Worm (Caenorhabditis elegans) whole organism, L4 larva: Measurements from ENCODE around the gene W01C8.1.

Experiments
- D1046.2 ChIP-seq: fragments of 200-800 bp; sonication (Bioruptor generic); IDR thresholded peaks from 2 replicates; pipeline ENCODE4 v1.3.6; 2022; ENCODE audit warnings: missing genetic modification characterization, missing compliant biosample characterization
- F26F4.8 ChIP-seq: fragments of 200-800 bp; sonication (Bioruptor generic); conservative IDR thresholded peaks from 2 replicates; pipeline ENCODE4 v1.3.6; 2022; ENCODE audit warnings: missing genetic modification characterization, missing compliant biosample characterization
- R02D3.7 ChIP-seq: fragments of 150-350 bp; sonication (generic microtip); optimal IDR thresholded peaks from 3 replicates; lab custom pipeline; 2014; ENCODE audit warnings: missing biosample characterization, missing genetic modification characterization
- T20F7.1 ChIP-seq: fragments of 200-800 bp; sonication (Bioruptor generic); optimal IDR thresholded peaks from 2 replicates; lab custom pipeline; 2018; ENCODE audit warnings: mild to moderate bottlenecking, missing genetic modification characterization, missing compliant biosample characterization
- T26A8.4 ChIP-seq: fragments of 200-800 bp; sonication (Bioruptor generic); IDR thresholded peaks from 2 replicates; pipeline ENCODE4 v1.3.6; 2022; ENCODE audit warnings: missing genetic modification characterization, missing compliant biosample characterization
- Y5F2A.4 ChIP-seq: fragments of 200-800 bp; sonication (Bioruptor generic); optimal IDR thresholded peaks from 2 replicates; lab custom pipeline; 2018; ENCODE audit warnings: mild to moderate bottlenecking, missing genetic modification characterization, missing compliant biosample characterization
- aha-1 ChIP-seq: fragments of 150-350 bp; peaks from one replicate; lab custom pipeline; 2014; ENCODE audit warnings: missing biosample characterization, missing genetic modification characterization
- aly-2 ChIP-seq: sonication (generic microtip); optimal IDR thresholded peaks from 2 replicates; lab custom pipeline; 2018; ENCODE audit warnings: missing biosample characterization, missing genetic modification characterization
- ceh-28 ChIP-seq: fragments of 150-350 bp; optimal IDR thresholded peaks from 2 replicates; lab custom pipeline; 2014; ENCODE audit warnings: missing biosample characterization, missing genetic modification reagents, missing genetic modification characterization
- ceh-62 ChIP-seq: sonication (generic microtip); optimal IDR thresholded peaks from 2 replicates; lab custom pipeline; 2017; ENCODE audit warnings: missing biosample characterization, missing genetic modification characterization
- daf-16 ChIP-seq, 3 experiments: sonication (generic microtip); optimal IDR thresholded peaks; 2 replicates each; lab custom pipeline; 2016 to 2017; ENCODE audit warnings: missing genetic modification characterization in 3 of 3, missing genetic modification reagents in 3 of 3, mild to moderate bottlenecking in 2 of 3, missing compliant biosample characterization in 2 of 3, missing biosample characterization in 1 of 3, moderate library complexity in 1 of 3
- dmd-6 ChIP-seq: fragments of 200-800 bp; sonication (Bioruptor generic); IDR thresholded peaks from 2 replicates; pipeline ENCODE4 v1.3.6; 2022; ENCODE audit warnings: missing genetic modification reagents, missing genetic modification characterization, missing compliant biosample characterization
- gei-8 ChIP-seq: fragments of 200-800 bp; sonication (Bioruptor generic); optimal IDR thresholded peaks from 2 replicates; lab custom pipeline; 2018; ENCODE audit warnings: mild to moderate bottlenecking, missing genetic modification characterization, missing compliant biosample characterization
- hlh-11 ChIP-seq: fragments of 200-800 bp; sonication (Bioruptor generic); optimal IDR thresholded peaks from 2 replicates; lab custom pipeline; 2018; ENCODE audit warnings: mild to moderate bottlenecking, missing genetic modification characterization, missing compliant biosample characterization
- hlh-30 ChIP-seq: sonication (generic microtip); optimal IDR thresholded peaks from 2 replicates; lab custom pipeline; 2017; ENCODE audit warnings: antibody characterized with exemption, mild to moderate bottlenecking, missing genetic modification characterization, missing compliant biosample characterization; ENCODE audit not compliant: insufficient read depth
- lin-13 ChIP-seq: fragments of 150-350 bp; optimal IDR thresholded peaks from 2 replicates; lab custom pipeline; 2014; ENCODE audit warnings: missing biosample characterization, missing genetic modification reagents, missing genetic modification characterization
- lin-15B ChIP-seq: fragments of 150-350 bp; sonication (generic microtip); optimal IDR thresholded peaks from 3 replicates; lab custom pipeline; 2014; ENCODE audit warnings: missing biosample characterization, missing genetic modification characterization
- mdl-1 ChIP-seq, 2 experiments: fragments of 150-350 bp in 1 of 2; sonication (generic microtip) in 1 of 2; optimal IDR thresholded peaks; 2 replicates each; lab custom pipeline; 2014 to 2017; ENCODE audit warnings: missing biosample characterization in 2 of 2, missing genetic modification characterization in 2 of 2
- mdt-29 ChIP-seq: fragments of 200-800 bp; sonication (Bioruptor generic); IDR thresholded peaks from 2 replicates; pipeline ENCODE4 v1.3.6; 2022; ENCODE audit warnings: missing genetic modification reagents, missing genetic modification characterization, missing compliant biosample characterization
- mep-1 ChIP-seq: fragments of 150-350 bp; sonication (generic microtip); optimal IDR thresholded peaks from 3 replicates; lab custom pipeline; 2014; ENCODE audit warnings: missing biosample characterization, missing genetic modification characterization
- mxl-2 ChIP-seq: fragments of 200-800 bp; sonication (Bioruptor generic); conservative IDR thresholded peaks from 2 replicates; pipeline ENCODE4 v1.3.6; 2022; ENCODE audit warnings: missing genetic modification reagents, missing genetic modification characterization, missing compliant biosample characterization
- mxl-3 ChIP-seq: fragments of 200-800 bp; sonication (Bioruptor generic); optimal IDR thresholded peaks from 2 replicates; lab custom pipeline; 2018; ENCODE audit warnings: mild to moderate bottlenecking, missing genetic modification characterization, missing compliant biosample characterization
- nhr-102 ChIP-seq: sonication (generic microtip); optimal IDR thresholded peaks from 2 replicates; lab custom pipeline; 2016; ENCODE audit warnings: mild to moderate bottlenecking, missing genetic modification characterization, moderate library complexity, missing compliant biosample characterization
- nhr-237 ChIP-seq: sonication (generic microtip); optimal IDR thresholded peaks from 2 replicates; lab custom pipeline; 2017; ENCODE audit warnings: missing biosample characterization, missing genetic modification characterization
- nhr-25 ChIP-seq: sonication (generic microtip); optimal IDR thresholded peaks from 2 replicates; lab custom pipeline; 2017; ENCODE audit warnings: missing genetic modification characterization, mild to moderate bottlenecking, missing compliant biosample characterization, antibody characterized with exemption, moderate library complexity, borderline replicate concordance; ENCODE audit not compliant: insufficient read depth
- nhr-28 ChIP-seq: fragments of 150-350 bp; optimal IDR thresholded peaks from 2 replicates; lab custom pipeline; 2014; ENCODE audit warnings: missing biosample characterization, missing genetic modification characterization
- nhr-48 ChIP-seq: sonication (generic microtip); optimal IDR thresholded peaks from 2 replicates; lab custom pipeline; 2016; ENCODE audit warnings: mild to moderate bottlenecking, missing genetic modification characterization, missing compliant biosample characterization
- nhr-6 ChIP-seq: fragments of 150-350 bp; optimal IDR thresholded peaks from 2 replicates; lab custom pipeline; 2014; ENCODE audit warnings: missing biosample characterization, missing genetic modification characterization
- php-3 ChIP-seq: fragments of 200-800 bp; sonication (Bioruptor generic); IDR thresholded peaks from 2 replicates; pipeline ENCODE4 v1.3.6; 2022; ENCODE audit warnings: missing genetic modification reagents, missing genetic modification characterization, missing compliant biosample characterization
- pqm-1 ChIP-seq: sonication (generic microtip); optimal IDR thresholded peaks from 2 replicates; lab custom pipeline; 2017; ENCODE audit warnings: missing biosample characterization, missing genetic modification characterization
- rbr-2 ChIP-seq: sonication (generic microtip); optimal IDR thresholded peaks from 2 replicates; lab custom pipeline; 2016; ENCODE audit warnings: missing genotype, missing genetic modification characterization, missing compliant biosample characterization
- skn-1 ChIP-seq: fragments of 150-350 bp; optimal IDR thresholded peaks from 2 replicates; lab custom pipeline; 2014; ENCODE audit warnings: missing biosample characterization, missing genetic modification characterization
- spr-1 ChIP-seq: sonication (generic microtip); optimal IDR thresholded peaks from 2 replicates; lab custom pipeline; 2016; ENCODE audit warnings: mild to moderate bottlenecking, missing genetic modification characterization, missing compliant biosample characterization
- spr-3 ChIP-seq: fragments of 200-800 bp; sonication (Bioruptor generic); optimal IDR thresholded peaks from 2 replicates; lab custom pipeline; 2018; ENCODE audit warnings: mild to moderate bottlenecking, missing genetic modification characterization, missing compliant biosample characterization
- unc-130 ChIP-seq: sonication (generic microtip); optimal IDR thresholded peaks from 2 replicates; lab custom pipeline; 2016; ENCODE audit warnings: missing genetic modification reagents, missing genetic modification characterization, missing compliant biosample characterization
- unc-62 ChIP-seq, 3 experiments: fragments of 150-350 bp in 1 of 3; sonication (generic microtip); optimal IDR thresholded peaks in 2 of 3; peaks in 1 of 3; 1 replicate in 1 of 3; 2 replicates in 2 of 3; lab custom pipeline; 2014 to 2017; ENCODE audit warnings: missing biosample characterization in 3 of 3, missing genetic modification characterization in 3 of 3, missing genetic modification reagents in 3 of 3, missing genotype in 1 of 3
- zag-1 ChIP-seq: fragments of 150-350 bp; optimal IDR thresholded peaks from 2 replicates; lab custom pipeline; 2014; ENCODE audit warnings: missing biosample characterization, missing genetic modification characterization
- ztf-7 ChIP-seq: fragments of 150-350 bp; optimal IDR thresholded peaks from 2 replicates; lab custom pipeline; 2014; ENCODE audit warnings: missing biosample characterization, missing genetic modification characterization

Gene W01C8.1

DNA sequence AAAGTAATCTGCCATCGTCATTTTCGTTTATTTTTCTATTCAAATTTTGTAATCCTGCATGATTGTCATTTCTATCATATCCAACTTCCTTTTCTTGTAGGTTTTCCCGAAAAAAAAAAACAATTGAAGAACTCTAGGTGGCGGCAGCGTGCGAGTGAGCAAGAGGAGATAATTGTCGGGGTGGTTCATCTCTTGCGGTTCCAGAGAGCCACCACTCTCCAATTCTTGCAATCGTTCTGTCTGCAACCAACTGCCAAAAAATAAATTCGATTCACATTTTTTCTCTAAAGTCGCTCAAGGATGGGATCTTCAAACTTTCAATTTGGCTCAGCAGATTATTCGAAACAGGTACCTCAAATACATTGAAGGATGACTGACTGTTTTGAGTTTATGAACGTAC, at the start of gene W01C8.1:
W01C8.1 (plus strand) TSS at position 301 of the 400 bp plus-strand sequence.
- no peak for TF ChIP-seq lin-15B
- peak in 1 of 2 experiments; percentile 80 for TF ChIP-seq unc-62 (GFP tag; optimal IDR thresholded peaks at IDR 0.05 in 1 of 2; lab: Kevin White, UChicago)
- no peak for TF ChIP-seq unc-62 (tag; optimal IDR thresholded peaks at IDR 0.05; lab: Kevin White, UChicago)

DNA sequence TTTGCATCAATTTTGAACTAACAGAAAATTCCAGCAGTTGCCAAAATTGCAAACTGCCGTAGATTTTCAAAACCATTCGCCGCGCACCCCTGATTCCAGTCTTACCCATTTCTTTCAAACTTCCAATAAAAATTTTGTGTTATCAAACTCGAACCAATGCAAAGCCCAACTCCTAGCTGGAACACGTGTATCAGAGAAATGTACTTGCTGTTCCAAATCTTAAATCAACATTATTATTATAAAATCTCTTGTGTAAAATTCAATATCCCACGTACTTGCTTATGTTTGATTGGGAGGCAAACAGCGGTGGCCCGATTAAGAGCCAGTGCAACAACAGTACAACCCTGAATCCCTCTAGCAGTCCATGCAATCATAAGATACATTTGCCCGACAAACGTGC, 48.1 kb upstream of the W01C8.1 start:
- TF ChIP-seq ceh-28 (tag; lab: Kevin White, UChicago) = no peak
- TF ChIP-seq unc-62 (GFP tag; optimal IDR thresholded peaks at IDR 0.05 in 1 of 2; lab: Kevin White, UChicago) = peak in 1 of 2 experiments; percentile 62
- no peak for TF ChIP-seq unc-62 (tag; optimal IDR thresholded peaks at IDR 0.05; lab: Kevin White, UChicago)
- TF ChIP-seq, all 104 proteins: peak for 1

- peak; percentile 44 for TF ChIP-seq dmd-6 (GFP tag; lab: Robert Waterston, UW)
- no peak for TF ChIP-seq aha-1
- TF ChIP-seq hlh-30 (tag; lab: Kevin White, UChicago) = peak; percentile 94
- peak; percentile 49 to 87 for TF ChIP-seq mdl-1 (tag; optimal IDR thresholded peaks at IDR 0.05; lab: Kevin White, UChicago)
- no peak for TF ChIP-seq mxl-2
- TF ChIP-seq D1046.2 (GFP tag; lab: Robert Waterston, UW) = no peak
- no peak for TF ChIP-seq Y5F2A.4
- peak; percentile 87 for TF ChIP-seq mxl-3
- peak; percentile 76 for TF ChIP-seq nhr-48 (tag; lab: Kevin White, UChicago)
- peak; percentile 51 for TF ChIP-seq nhr-28 (tag; lab: Kevin White, UChicago)
- TF ChIP-seq hlh-11 (tag; lab: Kevin White, UChicago) = peak; percentile 77
- TF ChIP-seq unc-62 (GFP tag; optimal IDR thresholded peaks at IDR 0.05 in 1 of 2; lab: Kevin White, UChicago) = peak in 1 of 2 experiments; percentile 82
- TF ChIP-seq unc-62 (tag; optimal IDR thresholded peaks at IDR 0.05; lab: Kevin White, UChicago) = no peak
Observed at ce11 chrX:5645606-5646005, 46.6 kb upstream of the W01C8.1 start.

ce11 chrX:5646951-5647423, 45.2 kb upstream of the W01C8.1 start, which contains the start of gene T22B7.3:
TSS of gene T22B7.3 (plus strand) at chrX:5647373.
- TF ChIP-seq nhr-48 (tag; lab: Kevin White, UChicago) (peak; percentile 61), ceh-62 (tag; lab: Kevin White, UChicago) (no peak), mxl-2 (no peak), hlh-11 (tag; lab: Kevin White, UChicago) (no peak), php-3 (GFP tag; lab: Robert Waterston, UW) (0 out of 2 replicates have a peak, but pooled peaks have one; percentile 33)
- TF ChIP-seq, all 104 proteins: peak for 2

- TF ChIP-seq mep-1 (tag; lab: Kevin White, UChicago) = no peak
- no peak for TF ChIP-seq T26A8.4 (GFP tag; lab: Robert Waterston, UW)
- TF ChIP-seq rbr-2 (tag; lab: Kevin White, UChicago) = no peak
- no peak for TF ChIP-seq skn-1 (tag; lab: Kevin White, UChicago)
- no peak for TF ChIP-seq spr-3 (GFP tag; lab: Kevin White, UChicago)
- TF ChIP-seq nhr-102 = no peak
- TF ChIP-seq zag-1 (tag; lab: Kevin White, UChicago) = no peak
- TF ChIP-seq nhr-237 = no peak
- TF ChIP-seq lin-15B = no peak
- no peak for TF ChIP-seq Y5F2A.4
- no peak for TF ChIP-seq aly-2 (tag; lab: Kevin White, UChicago)
- no peak for TF ChIP-seq daf-16 (GFP tag; optimal IDR thresholded peaks at IDR 0.05; lab: Kevin White, UChicago)
- TF ChIP-seq daf-16 (tag; optimal IDR thresholded peaks at IDR 0.05; lab: Kevin White, UChicago) = no peak
- no peak for TF ChIP-seq T20F7.1 (GFP tag; lab: Kevin White, UChicago)
- TF ChIP-seq F26F4.8 = no peak
- no peak for TF ChIP-seq hlh-11 (tag; lab: Kevin White, UChicago)
Observed at ce11 chrX:5647884-5648283, 44.3 kb upstream of the W01C8.1 start, which contains the start of gene srv-7. TSS of gene srv-7 (minus strand) at chrX:5647984.

ce11 chrX:5653813-5654212, 38.4 kb upstream of the W01C8.1 start, which contains the start of gene T22B7.7:
TSS of gene T22B7.7 (minus strand) at chrX:5654074.
- peak in 1 of 2 experiments; percentile 81 for TF ChIP-seq mdl-1 (tag; optimal IDR thresholded peaks at IDR 0.05; lab: Kevin White, UChicago)
- peak; percentile 78 for TF ChIP-seq nhr-28 (tag; lab: Kevin White, UChicago)
- no peak for TF ChIP-seq R02D3.7 (tag; lab: Kevin White, UChicago)
- TF ChIP-seq Y5F2A.4 = no peak
- peak; percentile 92 for TF ChIP-seq hlh-11 (tag; lab: Kevin White, UChicago)
- TF ChIP-seq spr-1 (tag; lab: Kevin White, UChicago) = no peak
- no peak for TF ChIP-seq ztf-7 (tag; lab: Kevin White, UChicago)
- peak; percentile 0 for TF ChIP-seq lin-13 (GFP tag; lab: Kevin White, UChicago)
- peak; percentile 80 for TF ChIP-seq hlh-30 (tag; lab: Kevin White, UChicago)
- peak; percentile 42 for TF ChIP-seq pqm-1
- peak; percentile 96 for TF ChIP-seq dmd-6 (GFP tag; lab: Robert Waterston, UW)
- peak; percentile 43 for TF ChIP-seq gei-8
- peak; percentile 82 for TF ChIP-seq aha-1
- no peak for TF ChIP-seq nhr-25 (tag; lab: Kevin White, UChicago)
- no peak for TF ChIP-seq nhr-6 (tag; lab: Kevin White, UChicago)
- TF ChIP-seq unc-130 = no peak
- TF ChIP-seq daf-16 (GFP tag; optimal IDR thresholded peaks at IDR 0.05; lab: Kevin White, UChicago) = peak in 1 of 2 experiments; percentile 97
- TF ChIP-seq daf-16 (tag; optimal IDR thresholded peaks at IDR 0.05; lab: Kevin White, UChicago) = peak; percentile 83
- TF ChIP-seq nhr-48 (tag; lab: Kevin White, UChicago) = peak; percentile 79
- TF ChIP-seq mdt-29 (GFP tag; lab: Robert Waterston, UW) = no peak; the same call in 1 of the 2 replicates
